Fruit fly (Drosophila melanogaster) whole organism, embryonic: Measurements from ENCODE around the gene CG14695.

ENCODE experiments used
- ATbp ChIP-seq: fragments of 200-800 bp; sonication (Bioruptor generic); optimal IDR thresholded peaks from 2 replicates; lab custom pipeline; 2017; ENCODE audit warnings: missing biosample characterization, mild to moderate bottlenecking, missing genetic modification characterization, missing genetic modification reagents
- Awh ChIP-seq: fragments of 200-800 bp; sonication (Bioruptor generic); IDR thresholded peaks from 2 replicates; pipeline ENCODE4, ENCODE4 v1.3.6; 2022; ENCODE audit warnings: missing biosample characterization, missing genetic modification characterization
- CG10267 ChIP-seq: fragments of 200-800 bp; sonication (Bioruptor generic); optimal IDR thresholded peaks from 2 replicates; lab custom pipeline; 2018; ENCODE audit warnings: missing biosample characterization, mild to moderate bottlenecking, missing genetic modification characterization, moderate library complexity
- CG11456 ChIP-seq: fragments of 200-800 bp; sonication (Bioruptor generic); IDR thresholded peaks from 3 replicates; pipeline ENCODE4 v1.3.6; 2022; ENCODE audit warnings: missing biosample characterization, missing genetic modification characterization
- CG11504 ChIP-seq: fragments of 200-800 bp; sonication (Bioruptor generic); optimal IDR thresholded peaks from 3 replicates; lab custom pipeline; 2019; ENCODE audit warnings: missing biosample characterization, mild to moderate bottlenecking, missing genetic modification characterization, moderate library complexity
- CG12104 ChIP-seq: fragments of 200-800 bp; sonication (Bioruptor generic); optimal IDR thresholded peaks from 3 replicates; lab custom pipeline; 2016; ENCODE audit warnings: missing biosample characterization, missing genetic modification characterization
- CG12219 ChIP-seq: fragments of 200-800 bp; sonication (Bioruptor generic); optimal IDR thresholded peaks from 3 replicates; lab custom pipeline; 2018; ENCODE audit warnings: missing biosample characterization, mild to moderate bottlenecking, missing genetic modification characterization
- CG18599 ChIP-seq: fragments of 200-800 bp; sonication (Bioruptor generic); optimal IDR thresholded peaks from 3 replicates; lab custom pipeline; 2017; ENCODE audit warnings: missing biosample characterization, missing genetic modification characterization, mild to moderate bottlenecking, moderate library complexity, missing genetic modification reagents
- CG2120 ChIP-seq: fragments of 200-800 bp; sonication (Bioruptor generic); optimal IDR thresholded peaks from 3 replicates; lab custom pipeline; 2016; ENCODE audit warnings: missing biosample characterization, missing genetic modification characterization
- CG2199 ChIP-seq: fragments of 200-800 bp; sonication (Bioruptor generic); IDR thresholded peaks from 3 replicates; pipeline ENCODE4 v1.3.6; 2022; ENCODE audit warnings: missing biosample characterization, missing genetic modification characterization
- CG34422 ChIP-seq: fragments of 200-800 bp; sonication (Bioruptor generic); IDR thresholded peaks from 3 replicates; pipeline ENCODE4 v1.3.6; 2022; ENCODE audit warnings: missing biosample characterization, missing genetic modification characterization
- CG3838 ChIP-seq: fragments of 200-800 bp; sonication (Bioruptor generic); optimal IDR thresholded peaks from 3 replicates; lab custom pipeline; 2016; ENCODE audit warnings: missing biosample characterization, missing genetic modification characterization
- CG3995 ChIP-seq: fragments of 200-800 bp; sonication (Bioruptor generic); optimal IDR thresholded peaks from 3 replicates; lab custom pipeline; 2016; ENCODE audit warnings: missing biosample characterization, missing genetic modification characterization
- CG4404 ChIP-seq: fragments of 200-800 bp; sonication (Bioruptor generic); IDR thresholded peaks from 2 replicates; pipeline ENCODE4 v1.3.6; 2022; ENCODE audit warnings: missing biosample characterization, missing genetic modification characterization
- CG4820 ChIP-seq: fragments of 200-800 bp; sonication (Bioruptor generic); optimal IDR thresholded peaks from 3 replicates; lab custom pipeline; 2016; ENCODE audit warnings: missing biosample characterization, missing genetic modification characterization
- CG7839 ChIP-seq: fragments of 200-800 bp; sonication (Bioruptor generic); optimal IDR thresholded peaks from 3 replicates; lab custom pipeline; 2018; ENCODE audit warnings: missing biosample characterization, mild to moderate bottlenecking, missing genetic modification characterization, moderate library complexity
- CG9437 ChIP-seq: fragments of 200-800 bp; sonication (Bioruptor generic); optimal IDR thresholded peaks from 2 replicates; lab custom pipeline; 2018; ENCODE audit warnings: missing biosample characterization, mild to moderate bottlenecking, missing genetic modification characterization
- Deaf1 ChIP-seq: fragments of 200-800 bp; optimal IDR thresholded peaks from 3 replicates; lab custom pipeline; 2019; ENCODE audit warnings: missing biosample characterization, mild to moderate bottlenecking, missing genetic modification characterization, moderate library complexity
- Dip3 ChIP-seq: fragments of 200-800 bp; sonication (Bioruptor generic); optimal IDR thresholded peaks from 3 replicates; lab custom pipeline; 2016; ENCODE audit warnings: missing biosample characterization, missing genetic modification characterization
- Elba2 ChIP-seq: fragments of 200-800 bp; sonication (Bioruptor generic); optimal IDR thresholded peaks from 3 replicates; lab custom pipeline; 2016; ENCODE audit warnings: missing biosample characterization, missing genetic modification characterization
- HLHmδ ChIP-seq: fragments of 200-800 bp; sonication (Bioruptor generic); optimal IDR thresholded peaks from 2 replicates; lab custom pipeline; 2018; ENCODE audit warnings: missing biosample characterization, mild to moderate bottlenecking, missing genetic modification characterization, moderate library complexity
- Hand ChIP-seq: fragments of 200-800 bp; sonication (Bioruptor generic); optimal IDR thresholded peaks from 2 replicates; lab custom pipeline; 2017; ENCODE audit warnings: mild to moderate bottlenecking, missing biosample characterization, missing genetic modification reagents, missing genetic modification characterization
- HmgZ ChIP-seq: fragments of 200-800 bp; sonication (Bioruptor generic); optimal IDR thresholded peaks from 2 replicates; lab custom pipeline; 2018; ENCODE audit warnings: missing biosample characterization, mild to moderate bottlenecking, missing genetic modification characterization
- Myb ChIP-seq: fragments of 200-800 bp; sonication (Bioruptor generic); optimal IDR thresholded peaks from 2 replicates; lab custom pipeline; 2016; ENCODE audit warnings: missing biosample characterization, missing genetic modification characterization
- Nf-YC ChIP-seq: fragments of 200-800 bp; optimal IDR thresholded peaks from 3 replicates; lab custom pipeline; 2019; ENCODE audit warnings: missing biosample characterization, mild to moderate bottlenecking, missing genetic modification characterization, moderate library complexity
- Ptx1 ChIP-seq: fragments of 200-800 bp; sonication (Bioruptor generic); IDR thresholded peaks from 2 replicates; pipeline ENCODE4 v1.3.6; 2022; ENCODE audit warnings: missing biosample characterization, missing genetic modification characterization
- Usf ChIP-seq: fragments of 200-800 bp; sonication (Bioruptor generic); optimal IDR thresholded peaks from 2 replicates; lab custom pipeline; 2017; ENCODE audit warnings: missing genotype, missing biosample characterization, missing genetic modification characterization
- abd-A ChIP-seq: fragments of 200-800 bp; sonication (Bioruptor generic); optimal IDR thresholded peaks from 3 replicates; lab custom pipeline; 2019; ENCODE audit warnings: missing biosample characterization, mild to moderate bottlenecking, missing genetic modification characterization, moderate library complexity
- amos ChIP-seq: fragments of 200-800 bp; sonication (Bioruptor generic); IDR thresholded peaks from 2 replicates; pipeline ENCODE4 v1.3.6; 2022; ENCODE audit warnings: missing biosample characterization, missing genetic modification characterization; ENCODE audit not compliant: partially characterized antibody
- az2 ChIP-seq: fragments of 200-800 bp; sonication (Bioruptor generic); optimal IDR thresholded peaks from 3 replicates; lab custom pipeline; 2016; ENCODE audit warnings: missing biosample characterization, missing genetic modification characterization
- chn ChIP-seq: fragments of 200-800 bp; sonication (Bioruptor generic); optimal IDR thresholded peaks from 2 replicates; lab custom pipeline; 2016; ENCODE audit warnings: missing biosample characterization, missing genetic modification characterization
- eyg ChIP-seq: fragments of 200-800 bp; sonication (Bioruptor generic); optimal IDR thresholded peaks from 3 replicates; lab custom pipeline; 2016; ENCODE audit warnings: missing biosample characterization, missing genetic modification characterization
- fd64A ChIP-seq: fragments of 200-800 bp; sonication (Bioruptor generic); optimal IDR thresholded peaks from 3 replicates; lab custom pipeline; 2018; ENCODE audit warnings: missing biosample characterization, mild to moderate bottlenecking, missing genetic modification characterization
- gem ChIP-seq: fragments of 200-800 bp; sonication (Bioruptor generic); optimal IDR thresholded peaks from 2 replicates; lab custom pipeline; 2019; ENCODE audit warnings: missing biosample characterization, mild to moderate bottlenecking, missing genetic modification characterization, moderate library complexity
- gro ChIP-seq: fragments of 200-800 bp; sonication (Bioruptor generic); optimal IDR thresholded peaks from 2 replicates; lab custom pipeline; 2016; ENCODE audit warnings: missing biosample characterization, missing genetic modification characterization
- lbe ChIP-seq: fragments of 200-800 bp; sonication (Bioruptor generic); optimal IDR thresholded peaks from 2 replicates; lab custom pipeline; 2016; ENCODE audit warnings: missing biosample characterization, mild to moderate bottlenecking, missing genetic modification characterization
- oc ChIP-seq: fragments of 200-800 bp; sonication (Bioruptor generic); optimal IDR thresholded peaks from 2 replicates; lab custom pipeline; 2018; ENCODE audit warnings: missing biosample characterization, mild to moderate bottlenecking, missing genetic modification characterization, moderate library complexity
- onecut ChIP-seq: fragments of 200-800 bp; sonication (Bioruptor generic); IDR thresholded peaks from 2 replicates; pipeline ENCODE4 v1.3.6; 2022; ENCODE audit warnings: missing biosample characterization, missing genetic modification characterization
- pfk ChIP-seq: fragments of 200-800 bp; sonication (Bioruptor generic); optimal IDR thresholded peaks from 2 replicates; lab custom pipeline; 2018; ENCODE audit warnings: missing biosample characterization, mild to moderate bottlenecking, missing genetic modification characterization, moderate library complexity
- phol ChIP-seq: fragments of 200-800 bp; sonication (Bioruptor generic); optimal IDR thresholded peaks from 3 replicates; lab custom pipeline; 2018; ENCODE audit warnings: missing biosample characterization, mild to moderate bottlenecking, missing genetic modification characterization, moderate library complexity
- prd ChIP-seq, 3 experiments: fragments of >200 bp in 2 of 3; fragments of 200-800 bp in 1 of 3; sonication (Bioruptor generic) in 1 of 3; optimal IDR thresholded peaks in 2 of 3; IDR thresholded peaks in 1 of 3; 2 replicates in 2 of 3; 3 replicates in 1 of 3; pipeline versions ENCODE4 v1.3.6 to Lab custom; 2017 to 2022; ENCODE audit warnings: missing biosample characterization in 1 of 3, missing genetic modification characterization in 1 of 3
- pros ChIP-seq: fragments of 200-800 bp; sonication (Bioruptor generic); optimal IDR thresholded peaks from 3 replicates; lab custom pipeline; 2019; ENCODE audit warnings: missing biosample characterization, mild to moderate bottlenecking, missing genetic modification characterization, moderate library complexity
- salm ChIP-seq: fragments of 200-800 bp; sonication (Bioruptor generic); optimal IDR thresholded peaks from 2 replicates; lab custom pipeline; 2018; ENCODE audit warnings: missing biosample characterization, mild to moderate bottlenecking, missing genetic modification characterization
- shn ChIP-seq: fragments of 200-800 bp; sonication (Bioruptor generic); optimal IDR thresholded peaks from 3 replicates; lab custom pipeline; 2016; ENCODE audit warnings: missing biosample characterization, missing genetic modification characterization
- sob ChIP-seq: fragments of 200-800 bp; sonication (Bioruptor generic); IDR thresholded peaks from 2 replicates; pipeline ENCODE4 v1.3.6; 2022; ENCODE audit warnings: missing biosample characterization, missing genetic modification characterization
- tap ChIP-seq: fragments of 200-800 bp; optimal IDR thresholded peaks from 3 replicates; lab custom pipeline; 2019; ENCODE audit warnings: missing biosample characterization, mild to moderate bottlenecking, missing genetic modification characterization, moderate library complexity
- tgo ChIP-seq: fragments of 200-800 bp; sonication (Bioruptor generic); IDR thresholded peaks from 3 replicates; pipeline ENCODE4 v1.3.6; 2022; ENCODE audit warnings: missing biosample characterization, missing genetic modification characterization
- tin ChIP-seq: fragments of 200-800 bp; sonication (Bioruptor generic); optimal IDR thresholded peaks from 3 replicates; lab custom pipeline; 2016; ENCODE audit warnings: missing biosample characterization, missing genetic modification characterization
- tll ChIP-seq, 2 experiments: fragments of 200-800 bp in 1 of 2; fragments of >200 bp in 1 of 2; sonication (Bioruptor generic) in 1 of 2; optimal IDR thresholded peaks; 2 replicates each; lab custom pipeline; 2017 to 2019; ENCODE audit warnings: missing biosample characterization in 2 of 2, missing genetic modification characterization in 2 of 2, mild to moderate bottlenecking in 1 of 2, moderate library complexity in 1 of 2

The CG14695 gene

DNA sequence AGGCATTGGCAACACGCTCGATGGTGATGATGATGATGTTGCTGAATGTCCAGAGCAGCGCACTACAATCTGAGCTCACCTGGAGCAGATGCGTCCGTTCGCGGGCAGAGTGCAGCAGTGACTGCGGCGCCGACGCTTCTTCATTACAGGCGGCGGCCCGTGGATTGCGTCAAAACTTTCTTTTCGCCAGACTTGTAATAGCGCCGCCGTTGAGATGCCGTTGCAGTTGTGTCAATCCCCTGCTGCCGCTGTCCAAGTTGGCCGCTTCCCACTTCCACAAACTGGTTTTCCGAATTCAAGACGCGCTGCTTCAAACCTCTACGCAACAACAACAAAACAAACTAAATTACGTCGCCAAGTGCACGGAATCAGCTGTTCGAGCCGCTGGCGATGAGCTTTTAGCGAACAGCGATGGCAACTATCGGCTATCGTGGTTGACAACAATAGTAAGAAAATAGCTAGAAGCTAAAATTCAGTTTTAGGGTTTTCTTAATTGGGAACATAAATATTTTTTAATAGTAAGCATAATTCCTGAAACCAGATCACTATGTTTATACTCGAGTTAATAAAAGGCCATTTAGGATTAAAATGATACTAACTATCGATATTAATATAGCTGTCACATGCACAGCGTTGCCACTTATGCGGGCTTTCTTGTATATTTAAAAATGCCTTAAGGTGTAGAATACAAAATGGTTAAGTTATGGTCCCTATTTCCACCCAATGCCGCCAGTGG lies 2.9 kb upstream of the CG14695 start, which contains the start of gene Tpc1 (continued):
- TF ChIP-seq CG3995 (GFP tag; lab: Kevin White, UChicago) (peak; percentile 94), Elba2 (no peak), CG11504 (tag; lab: Kevin White, UChicago) (peak; percentile 88), lbe (peak; percentile 26), salm (no peak), gro (GFP tag; lab: Kevin White, UChicago) (peak; percentile 63), Myb (GFP tag; lab: Kevin White, UChicago) (peak; percentile 39), abd-A (tag; lab: Kevin White, UChicago) (no peak), phol (peak; percentile 59), CG2120 (GFP tag; lab: Kevin White, UChicago) (peak; percentile 73), az2 (GFP tag; lab: Kevin White, UChicago) (no peak), tin (GFP tag; lab: Kevin White, UChicago) (peak; percentile 5), CG12104 (no peak), Nf-YC (peak; percentile 47), shn (GFP tag; lab: Kevin White, UChicago) (peak; percentile 10), pros (GFP tag; lab: Kevin White, UChicago) (peak; percentile 90), prd (optimal IDR thresholded peaks at IDR 0.05; lab: Kevin White, UChicago) (no peak), prd (GFP tag; IDR thresholded peaks at IDR 0.05; lab: Robert Waterston, UW) (peak; percentile 29; the same call in 1 of the 3 replicates), CG7839 (tag; lab: Kevin White, UChicago) (no peak), Ptx1 (GFP tag; lab: Robert Waterston, UW) (peak; percentile 41), CG12219 (GFP tag; lab: Kevin White, UChicago) (no peak), Hand (GFP tag; lab: Kevin White, UChicago) (no peak), CG4820 (GFP tag; lab: Kevin White, UChicago) (peak; percentile 6), onecut (GFP tag; lab: Robert Waterston, UW) (no peak), gem (tag; lab: Kevin White, UChicago) (peak; percentile 57), tgo (GFP tag; lab: Robert Waterston, UW) (no peak), pfk (GFP tag; lab: Kevin White, UChicago) (no peak), CG34422 (GFP tag; lab: Robert Waterston, UW) (peak; percentile 37; the same call in 1 of the 3 replicates), CG2199 (GFP tag; lab: Robert Waterston, UW) (no peak), oc (tag; lab: Kevin White, UChicago) (peak; percentile 1), eyg (GFP tag; lab: Kevin White, UChicago) (peak; percentile 39), CG11456 (no peak), chn (GFP tag; lab: Kevin White, UChicago) (peak; percentile 29), tap (tag; lab: Kevin White, UChicago) (no peak), amos (GFP tag; lab: Robert Waterston, UW) (peak; percentile 82; the same call in 1 of the 2 replicates), CG9437 (GFP tag; lab: Kevin White, UChicago) (peak; percentile 70), sob (GFP tag; lab: Robert Waterston, UW) (no peak; the same call in 1 of the 2 replicates), ATbp (GFP tag; lab: Kevin White, UChicago) (no peak), fd64A (GFP tag; lab: Kevin White, UChicago) (no peak), CG3838 (no peak), CG10267 (tag; lab: Kevin White, UChicago) (peak; percentile 55), HLHmδ (peak; percentile 36), HmgZ (peak; percentile 71), Deaf1 (tag; lab: Kevin White, UChicago) (no peak), tll (GFP tag; optimal IDR thresholded peaks at IDR 0.05; lab: Kevin White, UChicago) (peak in 1 of 2 experiments; percentile 1), CG4404 (GFP tag; lab: Robert Waterston, UW) (no peak), Awh (no peak), CG18599 (GFP tag; lab: Kevin White, UChicago) (peak; percentile 8), Dip3 (GFP tag; lab: Kevin White, UChicago) (peak; percentile 40), Usf (GFP tag; lab: Kevin White, UChicago) (no peak)
